Fruit fly (Drosophila melanogaster) whole organism, embryonic: Measurements from ENCODE around the gene Mst85C.

ENCODE experiments used
- Atf3 ChIP-seq: fragments of 200-800 bp; sonication (Bioruptor generic); optimal IDR thresholded peaks from 3 replicates; lab custom pipeline; 2016; ENCODE audit warnings: missing biosample characterization, missing genetic modification characterization
- Blimp-1 ChIP-seq: fragments of 200-800 bp; sonication (Bioruptor generic); optimal IDR thresholded peaks from 3 replicates; lab custom pipeline; 2018; ENCODE audit warnings: missing biosample characterization, missing genetic modification characterization, mild to moderate bottlenecking, moderate library complexity, missing genetic modification reagents
- CG10654 ChIP-seq: fragments of 200-800 bp; sonication (Bioruptor generic); optimal IDR thresholded peaks from 2 replicates; lab custom pipeline; 2016; ENCODE audit warnings: missing biosample characterization, missing genetic modification characterization
- CG10979 ChIP-seq: fragments of 200-800 bp; sonication (Bioruptor generic); optimal IDR thresholded peaks from 2 replicates; lab custom pipeline; 2018; ENCODE audit warnings: missing biosample characterization, mild to moderate bottlenecking, missing genetic modification characterization, moderate library complexity
- CG11456 ChIP-seq: fragments of 200-800 bp; sonication (Bioruptor generic); IDR thresholded peaks from 3 replicates; pipeline ENCODE4 v1.3.6; 2022; ENCODE audit warnings: missing biosample characterization, missing genetic modification characterization
- CG11504 ChIP-seq: fragments of 200-800 bp; sonication (Bioruptor generic); optimal IDR thresholded peaks from 3 replicates; lab custom pipeline; 2019; ENCODE audit warnings: missing biosample characterization, mild to moderate bottlenecking, missing genetic modification characterization, moderate library complexity
- CG12155 ChIP-seq: fragments of 200-800 bp; sonication (Bioruptor generic); optimal IDR thresholded peaks from 3 replicates; lab custom pipeline; 2016; ENCODE audit warnings: missing biosample characterization, missing genetic modification characterization
- CG12744 ChIP-seq: fragments of 200-800 bp; sonication (Bioruptor generic); optimal IDR thresholded peaks from 2 replicates; lab custom pipeline; 2016; ENCODE audit warnings: missing biosample characterization, missing genetic modification characterization
- CG12942 ChIP-seq: fragments of 200-800 bp; sonication (Bioruptor generic); optimal IDR thresholded peaks from 3 replicates; lab custom pipeline; 2016; ENCODE audit warnings: missing biosample characterization, missing genetic modification characterization
- CG14710 ChIP-seq: fragments of 200-800 bp; sonication (Bioruptor generic); optimal IDR thresholded peaks from 3 replicates; lab custom pipeline; 2019; ENCODE audit warnings: missing biosample characterization, mild to moderate bottlenecking, missing genetic modification characterization, moderate library complexity
- CG15601 ChIP-seq: fragments of 200-800 bp; sonication (Bioruptor generic); optimal IDR thresholded peaks from 3 replicates; lab custom pipeline; 2019; ENCODE audit warnings: missing biosample characterization, mild to moderate bottlenecking, missing genetic modification characterization, moderate library complexity
- CG1602 ChIP-seq: fragments of 200-800 bp; sonication (Bioruptor generic); optimal IDR thresholded peaks from 3 replicates; lab custom pipeline; 2016; ENCODE audit warnings: missing biosample characterization, missing genetic modification characterization
- CG17829 ChIP-seq: fragments of 200-800 bp; optimal IDR thresholded peaks from 2 replicates; lab custom pipeline; 2019; ENCODE audit warnings: missing biosample characterization, mild to moderate bottlenecking, missing genetic modification characterization, moderate library complexity
- CG18764 ChIP-seq: fragments of 200-800 bp; sonication (Bioruptor generic); optimal IDR thresholded peaks from 3 replicates; lab custom pipeline; 2016; ENCODE audit warnings: missing biosample characterization, missing genetic modification characterization
- CG33557 ChIP-seq: fragments of 200-800 bp; sonication (Bioruptor generic); optimal IDR thresholded peaks from 2 replicates; lab custom pipeline; 2019; ENCODE audit warnings: missing biosample characterization, mild to moderate bottlenecking, missing genetic modification characterization, moderate library complexity
- CG3726 ChIP-seq: fragments of 200-800 bp; sonication (Bioruptor generic); IDR thresholded peaks from 3 replicates; pipeline ENCODE4, ENCODE4 v1.3.6; 2022; ENCODE audit warnings: missing biosample characterization, missing genetic modification characterization
- CG3847 ChIP-seq: fragments of 200-800 bp; sonication (Bioruptor generic); IDR thresholded peaks from 2 replicates; pipeline ENCODE4 v1.3.6; 2022; ENCODE audit warnings: missing biosample characterization, missing genetic modification characterization
- CG4360 ChIP-seq: fragments of 200-800 bp; sonication (Bioruptor generic); IDR thresholded peaks from 2 replicates; pipeline ENCODE4 v1.3.6; 2022; ENCODE audit warnings: missing biosample characterization, missing genetic modification characterization
- CG4820 ChIP-seq: fragments of 200-800 bp; sonication (Bioruptor generic); optimal IDR thresholded peaks from 3 replicates; lab custom pipeline; 2016; ENCODE audit warnings: missing biosample characterization, missing genetic modification characterization
- CG7786 ChIP-seq: fragments of 200-800 bp; sonication (Bioruptor generic); optimal IDR thresholded peaks from 2 replicates; lab custom pipeline; 2016; ENCODE audit warnings: missing biosample characterization, missing genetic modification characterization
- Chrac-16 ChIP-seq: fragments of 200-800 bp; sonication (Bioruptor generic); optimal IDR thresholded peaks from 3 replicates; lab custom pipeline; 2016; ENCODE audit warnings: missing biosample characterization, missing genetic modification characterization
- CoRest ChIP-seq: fragments of 200-800 bp; sonication (Bioruptor generic); optimal IDR thresholded peaks from 3 replicates; lab custom pipeline; 2018; ENCODE audit warnings: missing biosample characterization, mild to moderate bottlenecking, missing genetic modification characterization, moderate library complexity
- Dref ChIP-seq: fragments of 200-800 bp; sonication (Bioruptor generic); IDR thresholded peaks from 2 replicates; pipeline ENCODE4 v1.3.6; 2022; ENCODE audit warnings: missing biosample characterization, missing genetic modification characterization
- Drgx ChIP-seq: fragments of 200-800 bp; sonication (Bioruptor generic); IDR thresholded peaks from 2 replicates; pipeline ENCODE4 v1.3.6; 2022; ENCODE audit warnings: missing biosample characterization, missing genetic modification characterization
- Fer1 ChIP-seq: fragments of 200-800 bp; sonication (Bioruptor generic); optimal IDR thresholded peaks from 2 replicates; lab custom pipeline; 2017; ENCODE audit warnings: missing biosample characterization, mild to moderate bottlenecking, missing genetic modification characterization
- Hmx ChIP-seq: fragments of 200-800 bp; sonication (Bioruptor generic); optimal IDR thresholded peaks from 2 replicates; lab custom pipeline; 2016; ENCODE audit warnings: missing biosample characterization, missing genetic modification characterization
- Hr39 ChIP-seq: fragments of >200 bp; optimal IDR thresholded peaks from 2 replicates; lab custom pipeline; 2017
- Lhr ChIP-seq: fragments of 200-800 bp; sonication (Bioruptor generic); optimal IDR thresholded peaks from 3 replicates; lab custom pipeline; 2017; ENCODE audit warnings: mild to moderate bottlenecking, missing biosample characterization, missing genetic modification reagents, missing genetic modification characterization
- Med ChIP-seq: fragments of 200-800 bp; sonication (Bioruptor generic); peaks from one replicate; lab custom pipeline; 2016; ENCODE audit warnings: missing biosample characterization, missing genetic modification characterization, mild to moderate bottlenecking, inconsistent platforms, moderate library complexity
- Mrtf ChIP-seq: fragments of 200-800 bp; sonication (Bioruptor generic); IDR thresholded peaks from 3 replicates; pipeline ENCODE4 v1.3.6; 2022; ENCODE audit warnings: missing biosample characterization, missing genetic modification characterization
- Myb ChIP-seq: fragments of 200-800 bp; sonication (Bioruptor generic); optimal IDR thresholded peaks from 2 replicates; lab custom pipeline; 2016; ENCODE audit warnings: missing biosample characterization, missing genetic modification characterization
- NC2β ChIP-seq: fragments of 200-800 bp; sonication (Bioruptor generic); optimal IDR thresholded peaks from 2 replicates; lab custom pipeline; 2016; ENCODE audit warnings: missing biosample characterization, missing genetic modification characterization
- Neu2 ChIP-seq: fragments of 200-800 bp; sonication (Bioruptor generic); optimal IDR thresholded peaks from 3 replicates; lab custom pipeline; 2016; ENCODE audit warnings: missing biosample characterization, missing genetic modification characterization, borderline replicate concordance
- Nf-YB ChIP-seq: fragments of 200-800 bp; sonication (Bioruptor generic); optimal IDR thresholded peaks from 3 replicates; lab custom pipeline; 2019; ENCODE audit warnings: missing biosample characterization, mild to moderate bottlenecking, missing genetic modification characterization, moderate library complexity
- Sry-δ ChIP-seq: fragments of 200-800 bp; sonication (Bioruptor generic); optimal IDR thresholded peaks from 2 replicates; lab custom pipeline; 2016; ENCODE audit warnings: missing biosample characterization, missing genetic modification characterization
- amos ChIP-seq: fragments of 200-800 bp; sonication (Bioruptor generic); IDR thresholded peaks from 2 replicates; pipeline ENCODE4 v1.3.6; 2022; ENCODE audit warnings: missing biosample characterization, missing genetic modification characterization; ENCODE audit not compliant: partially characterized antibody
- croc ChIP-seq: fragments of 200-800 bp; sonication (Bioruptor generic); conservative IDR thresholded peaks from 3 replicates; pipeline ENCODE4 v1.3.6; 2022; ENCODE audit warnings: missing biosample characterization, missing genetic modification characterization
- ftz-f1 ChIP-seq: fragments of 200-800 bp; sonication (Bioruptor generic); optimal IDR thresholded peaks from 2 replicates; lab custom pipeline; 2016; ENCODE audit warnings: missing biosample characterization, missing genetic modification characterization
- gcm ChIP-seq: fragments of 200-800 bp; sonication (Bioruptor generic); optimal IDR thresholded peaks from 2 replicates; lab custom pipeline; 2019; ENCODE audit warnings: missing biosample characterization, mild to moderate bottlenecking, missing genetic modification characterization, moderate library complexity
- gfzf ChIP-seq: fragments of 200-800 bp; sonication (Bioruptor generic); optimal IDR thresholded peaks from 2 replicates; lab custom pipeline; 2016; ENCODE audit warnings: missing biosample characterization, mild to moderate bottlenecking, missing genetic modification characterization, moderate library complexity
- grn ChIP-seq: fragments of 200-800 bp; sonication (Bioruptor generic); optimal IDR thresholded peaks from 3 replicates; lab custom pipeline; 2017; ENCODE audit warnings: missing biosample characterization, missing genetic modification characterization
- insv ChIP-seq, 2 experiments: fragments of 200-800 bp; sonication (Bioruptor generic); optimal IDR thresholded peaks; 3 replicates each; lab custom pipeline; 2016 to 2018; ENCODE audit warnings: missing biosample characterization in 2 of 2, missing genetic modification characterization in 2 of 2
- kah ChIP-seq: fragments of 200-800 bp; sonication (Bioruptor generic); optimal IDR thresholded peaks from 2 replicates; lab custom pipeline; 2018; ENCODE audit warnings: missing biosample characterization, mild to moderate bottlenecking, missing genetic modification characterization
- kni ChIP-seq: fragments of 200-800 bp; sonication (Bioruptor generic); optimal IDR thresholded peaks from 3 replicates; lab custom pipeline; 2017; ENCODE audit warnings: mild to moderate bottlenecking, missing biosample characterization, missing genetic modification reagents, missing genetic modification characterization
- knrl ChIP-seq: fragments of 200-800 bp; sonication (Bioruptor generic); IDR thresholded peaks from 3 replicates; pipeline ENCODE4 v1.3.6; 2022; ENCODE audit warnings: missing biosample characterization, missing genetic modification characterization; ENCODE audit not compliant: partially characterized antibody
- mld ChIP-seq: fragments of 200-800 bp; sonication (Bioruptor generic); IDR thresholded peaks from 3 replicates; pipeline ENCODE4 v1.3.6; 2022; ENCODE audit warnings: missing biosample characterization, missing genetic modification characterization; ENCODE audit not compliant: partially characterized antibody
- nerfin-2 ChIP-seq: fragments of 200-800 bp; sonication (Bioruptor generic); IDR thresholded peaks from 2 replicates; pipeline ENCODE4 v1.3.6; 2022; ENCODE audit warnings: missing biosample characterization, missing genetic modification characterization; ENCODE audit not compliant: partially characterized antibody
- onecut ChIP-seq: fragments of 200-800 bp; sonication (Bioruptor generic); IDR thresholded peaks from 2 replicates; pipeline ENCODE4 v1.3.6; 2022; ENCODE audit warnings: missing biosample characterization, missing genetic modification characterization
- row ChIP-seq: fragments of 200-800 bp; sonication (Bioruptor generic); IDR thresholded peaks from 3 replicates; pipeline ENCODE4 v1.3.6; 2022; ENCODE audit warnings: missing biosample characterization, missing genetic modification characterization
- sug ChIP-seq: fragments of 200-800 bp; optimal IDR thresholded peaks from 2 replicates; lab custom pipeline; 2019; ENCODE audit warnings: missing biosample characterization, mild to moderate bottlenecking, missing genetic modification characterization, moderate library complexity
- zfh1 ChIP-seq: fragments of 200-800 bp; sonication (Bioruptor generic); IDR thresholded peaks from 3 replicates; pipeline ENCODE4 v1.3.6; 2022; ENCODE audit warnings: missing biosample characterization, missing genetic modification characterization

The Mst85C gene

dm6 chr3R:9019689-9020138 lies 28.7 kb upstream of the Mst85C start, which contains the start of gene tgo:
tgo (minus strand) TSS chr3R:9020022.
- TF ChIP-seq CG14710 (tag; lab: Kevin White, UChicago): peak; percentile 80
- TF ChIP-seq CG10979: no peak
- TF ChIP-seq gcm (GFP tag; lab: Kevin White, UChicago): peak; percentile 36
- TF ChIP-seq CoRest (tag; lab: Kevin White, UChicago): peak; percentile 52
- peak; percentile 0 for TF ChIP-seq CG18764 (GFP tag; lab: Kevin White, UChicago)
- no peak for TF ChIP-seq CG12942 (GFP tag; lab: Kevin White, UChicago)
- peak; percentile 43 for TF ChIP-seq sug (tag; lab: Kevin White, UChicago)
- 0 out of 3 replicates have a peak, but pooled peaks have one; percentile 19 for TF ChIP-seq row (GFP tag; lab: Robert Waterston, UW)
- peak; percentile 45 for TF ChIP-seq CG17829
- TF ChIP-seq Myb (GFP tag; lab: Kevin White, UChicago): peak; percentile 98
- no peak for TF ChIP-seq CG11456
- no peak for TF ChIP-seq CG3726 (GFP tag; lab: Robert Waterston, UW)
- no peak for TF ChIP-seq Mrtf (GFP tag; lab: Robert Waterston, UW)
- TF ChIP-seq kah (GFP tag; lab: Kevin White, UChicago): no peak
- peak; percentile 60 for TF ChIP-seq Sry-δ
- peak; percentile 59; the same call in 1 of the 2 replicates for TF ChIP-seq CG3847 (GFP tag; lab: Robert Waterston, UW)
- no peak for TF ChIP-seq Hmx (GFP tag; lab: Kevin White, UChicago)
- TF ChIP-seq CG12155 (GFP tag; lab: Kevin White, UChicago): peak; percentile 3
- TF ChIP-seq Fer1 (GFP tag; lab: Kevin White, UChicago): peak; percentile 69
- TF ChIP-seq grn (GFP tag; lab: Kevin White, UChicago): peak; percentile 99
- no peak for TF ChIP-seq Drgx (GFP tag; lab: Robert Waterston, UW)
- no peak for TF ChIP-seq Atf3 (GFP tag; lab: Kevin White, UChicago)
- TF ChIP-seq Nf-YB (GFP tag; lab: Kevin White, UChicago): peak; percentile 12
- no peak for TF ChIP-seq mld
- TF ChIP-seq amos (GFP tag; lab: Robert Waterston, UW): peak; percentile 62
- TF ChIP-seq onecut (GFP tag; lab: Robert Waterston, UW): peak; percentile 50
- no peak for TF ChIP-seq CG12744 (GFP tag; lab: Kevin White, UChicago)
- TF ChIP-seq Chrac-16 (GFP tag; lab: Kevin White, UChicago): no peak
- TF ChIP-seq CG33557 (GFP tag; lab: Kevin White, UChicago): peak; percentile 13
- TF ChIP-seq knrl (GFP tag; lab: Robert Waterston, UW): peak; percentile 47; the same call in 1 of the 3 replicates
- no peak for TF ChIP-seq Hr39 (lab: Kevin White, UChicago)
- TF ChIP-seq CG1602 (GFP tag; lab: Kevin White, UChicago): no peak
- peak; percentile 72 for TF ChIP-seq Med (GFP tag; lab: Kevin White, UChicago)
- 0 out of 3 replicates have a peak, but pooled peaks have one; percentile 22 for TF ChIP-seq zfh1 (GFP tag; lab: Robert Waterston, UW)
- no peak for TF ChIP-seq NC2β (GFP tag; lab: Kevin White, UChicago)
- TF ChIP-seq croc: no peak
- TF ChIP-seq CG11504: no peak
- no peak for TF ChIP-seq CG4820 (GFP tag; lab: Kevin White, UChicago)
- no peak for TF ChIP-seq ftz-f1 (GFP tag; lab: Kevin White, UChicago)
- TF ChIP-seq nerfin-2 (GFP tag; lab: Robert Waterston, UW): no peak
- TF ChIP-seq Neu2 (GFP tag; lab: Kevin White, UChicago): no peak
- peak; percentile 89 for TF ChIP-seq Dref (GFP tag; lab: Robert Waterston, UW)
- peak; percentile 33 for TF ChIP-seq CG15601 (tag; lab: Kevin White, UChicago)
- TF ChIP-seq Lhr (GFP tag; lab: Kevin White, UChicago): peak; percentile 79
- TF ChIP-seq insv (GFP tag; optimal IDR thresholded peaks at IDR 0.05; lab: Kevin White, UChicago): peak in 1 of 2 experiments; percentile 38
- TF ChIP-seq CG4360 (GFP tag; lab: Robert Waterston, UW): no peak
- no peak for TF ChIP-seq CG10654 (GFP tag; lab: Kevin White, UChicago)
- TF ChIP-seq Blimp-1 (GFP tag; lab: Kevin White, UChicago): no peak
- no peak for TF ChIP-seq CG7786 (GFP tag; lab: Kevin White, UChicago)
- peak; percentile 90 for TF ChIP-seq gfzf (GFP tag; lab: Kevin White, UChicago)
- TF ChIP-seq kni (GFP tag; lab: Kevin White, UChicago): peak; percentile 72
